Fruit fly (Drosophila melanogaster) Kc167 (cell line): ENCODE measurements around the gene CG5180.

ENCODE experiments used
- Myc ChIP-seq: fragments of >200 bp; optimal IDR thresholded peaks from 2 replicates; lab custom pipeline; 2017; ENCODE audit warnings: missing external identifiers
- Sin3A ChIP-seq: fragments of >200 bp; optimal IDR thresholded peaks from 2 replicates; lab custom pipeline; 2018; ENCODE audit warnings: missing external identifiers
- h ChIP-seq: fragments of >200 bp; optimal IDR thresholded peaks from 3 replicates; lab custom pipeline; 2018; ENCODE audit warnings: missing external identifiers
- insv ChIP-seq: fragments of >200 bp; optimal IDR thresholded peaks from 3 replicates; lab custom pipeline; 2018; ENCODE audit warnings: missing external identifiers
- psq ChIP-seq: fragments of >200 bp; optimal IDR thresholded peaks from 2 replicates; lab custom pipeline; 2017; ENCODE audit warnings: missing external identifiers
- ttk ChIP-seq: sonication (Bioruptor generic); optimal IDR thresholded peaks from 2 replicates; lab custom pipeline; 2017; ENCODE audit warnings: missing external identifiers

CG5180 gene

dm6 chr3R:20556281-20557113 lies 1.2 kb upstream of the CG5180 start:
- TF ChIP-seq Sin3A (lab: Kevin White, UChicago) (no peak), insv (lab: Kevin White, UChicago) (no peak)

dm6 chr3R:20557114-20557414 lies 666 bp upstream of the CG5180 start:
- TF ChIP-seq h (lab: Kevin White, UChicago) (no peak), ttk (lab: Kevin White, UChicago) (no peak), insv (lab: Kevin White, UChicago) (no peak), Myc (lab: Kevin White, UChicago) (no peak), psq (lab: Kevin White, UChicago) (no peak), Sin3A (lab: Kevin White, UChicago) (no peak)

- no peak for TF ChIP-seq psq (lab: Kevin White, UChicago)
- TF ChIP-seq ttk (lab: Kevin White, UChicago), result no peak
- TF ChIP-seq Sin3A (lab: Kevin White, UChicago), result no peak
- TF ChIP-seq h (lab: Kevin White, UChicago), result no peak
- TF ChIP-seq insv (lab: Kevin White, UChicago), result no peak
- TF ChIP-seq Myc (lab: Kevin White, UChicago), result no peak
Observed at dm6 chr3R:20558106-20558489, 368 bp downstream of the CG5180 start.

dm6 chr3R:20560019-20560667 lies 2.4 kb downstream of the CG5180 start, which contains the start of gene CG15922:
Gene CG15922, minus strand, starts transcription at chr3R:20560280.
- TF ChIP-seq h (lab: Kevin White, UChicago) (no peak), insv (lab: Kevin White, UChicago) (no peak), Myc (lab: Kevin White, UChicago) (no peak), psq (lab: Kevin White, UChicago) (no peak), ttk (lab: Kevin White, UChicago) (no peak), Sin3A (lab: Kevin White, UChicago) (no peak)

- no peak for TF ChIP-seq Myc (lab: Kevin White, UChicago)
- no peak for TF ChIP-seq h (lab: Kevin White, UChicago)
- TF ChIP-seq Sin3A (lab: Kevin White, UChicago), result no peak
Observed at dm6 chr3R:20560668-20561226, 3.0 kb downstream of the CG5180 start, which contains the start of gene CG5191. Gene CG5191, plus strand, starts transcription at chr3R:20560865.

dm6 chr3R:20563830-20564421 lies 6.2 kb downstream of the CG5180 start, which contains the start of gene CG10877:
Gene CG10877, minus strand, starts transcription at chr3R:20564067.
- TF ChIP-seq insv (lab: Kevin White, UChicago) (no peak), ttk (lab: Kevin White, UChicago) (no peak), Sin3A (lab: Kevin White, UChicago) (no peak), h (lab: Kevin White, UChicago) (no peak), psq (lab: Kevin White, UChicago) (no peak), Myc (lab: Kevin White, UChicago) (no peak)

dm6 chr3R:20565546-20565948 lies 7.8 kb downstream of the CG5180 start:
- no peak for TF ChIP-seq psq (lab: Kevin White, UChicago)
- no peak for TF ChIP-seq h (lab: Kevin White, UChicago)
- TF ChIP-seq insv (lab: Kevin White, UChicago), result no peak
- TF ChIP-seq Myc (lab: Kevin White, UChicago), result no peak
- no peak for TF ChIP-seq ttk (lab: Kevin White, UChicago)
- TF ChIP-seq Sin3A (lab: Kevin White, UChicago), result no peak

- TF ChIP-seq insv (lab: Kevin White, UChicago) (no peak), Myc (lab: Kevin White, UChicago) (no peak), h (lab: Kevin White, UChicago) (no peak)
Observed at dm6 chr3R:20567507-20568222, 9.9 kb downstream of the CG5180 start.

dm6 chr3R:20573326-20573725 lies 15.6 kb downstream of the CG5180 start:
- TF ChIP-seq insv (lab: Kevin White, UChicago) (no peak), Myc (lab: Kevin White, UChicago) (no peak), psq (lab: Kevin White, UChicago) (no peak), Sin3A (lab: Kevin White, UChicago) (no peak), ttk (lab: Kevin White, UChicago) (no peak), h (lab: Kevin White, UChicago) (no peak)

dm6 chr3R:20574535-20574980 lies 16.8 kb downstream of the CG5180 start:
- TF ChIP-seq h (lab: Kevin White, UChicago), result no peak
- no peak for TF ChIP-seq psq (lab: Kevin White, UChicago)
- no peak for TF ChIP-seq Sin3A (lab: Kevin White, UChicago)
- no peak for TF ChIP-seq insv (lab: Kevin White, UChicago)
- TF ChIP-seq Myc (lab: Kevin White, UChicago), result no peak
- no peak for TF ChIP-seq ttk (lab: Kevin White, UChicago)
